Fruit fly (Drosophila melanogaster): ENCODE measurements around the gene CG9175.
A peak's percentile ranks its signal among the peaks of the same experiment; 100 is the strongest.

The CG9175 gene

dm6 chr2L:6062382-6063082 lies 36.2 kb downstream of the CG9175 start, which contains the start of the genes ND-51 and CG13994 (continued):
- TF ChIP-seq CG7786 (GFP tag; optimal IDR thresholded peaks at IDR 0.05) (peak; percentile 73), mam (GFP tag; optimal IDR thresholded peaks at IDR 0.05) (peak; percentile 93), Xrp1 (GFP tag; IDR thresholded peaks at IDR 0.05) (peak; percentile 85), CG6683 (GFP tag; optimal IDR thresholded peaks at IDR 0.05) (peak; percentile 44), Poxn (GFP tag; IDR thresholded peaks at IDR 0.05) (0 out of 2 replicates have a peak, but pooled peaks have one; percentile 54), CG6791 (GFP tag; IDR thresholded peaks at IDR 0.05; ENCODE audit: partially characterized antibody) (no peak), CG1792 (GFP tag; optimal IDR thresholded peaks at IDR 0.05) (peak; percentile 78), fd102C (GFP tag; optimal IDR thresholded peaks at IDR 0.05) (no peak), D19A (tag; optimal IDR thresholded peaks at IDR 0.05) (peak; percentile 94), zfh1 (GFP tag; IDR thresholded peaks at IDR 0.05) (peak; percentile 87), eve (GFP tag; optimal IDR thresholded peaks at IDR 0.05) (no peak), CG3407 (GFP tag; optimal IDR thresholded peaks at IDR 0.05) (peak; percentile 39), shn (GFP tag; optimal IDR thresholded peaks at IDR 0.05) (peak; percentile 76), CHES-1-like (GFP tag; optimal IDR thresholded peaks at IDR 0.05) (peak; percentile 79), CG14860 (GFP tag; IDR thresholded peaks at IDR 0.05; ENCODE audit: partially characterized antibody) (no peak), scrt (GFP tag; optimal IDR thresholded peaks at IDR 0.05) (peak; percentile 70), dpn (GFP tag; optimal IDR thresholded peaks at IDR 0.05) (peak; percentile 84 to 87), al (GFP tag; IDR thresholded peaks at IDR 0.05) (peak; percentile 66), ranshi (GFP tag; IDR thresholded peaks at IDR 0.05) (peak; percentile 87), vnd (GFP tag; IDR thresholded peaks at IDR 0.05; ENCODE audit: partially characterized antibody) (no peak), ttk (GFP tag; IDR thresholded peaks at IDR 0.05) (peak; percentile 78), Vsx1 (GFP tag; optimal IDR thresholded peaks at IDR 0.05) (no peak), CG16813 (GFP tag; IDR thresholded peaks at IDR 0.05; ENCODE audit: partially characterized antibody) (no peak), Deaf1 (tag; optimal IDR thresholded peaks at IDR 0.05) (no peak), Stat92E (GFP tag; optimal IDR thresholded peaks at IDR 0.05) (peak in 1 of 3 experiments; percentile 34), CG11456 (GFP tag; IDR thresholded peaks at IDR 0.05) (peak; percentile 86), Dbx (GFP tag; IDR thresholded peaks at IDR 0.05) (peak; percentile 87), tio (GFP tag; optimal IDR thresholded peaks at IDR 0.05) (no peak), CG4707 (GFP tag; optimal IDR thresholded peaks at IDR 0.05) (no peak), ato (GFP tag; IDR thresholded peaks at IDR 0.05; ENCODE audit: partially characterized antibody) (no peak), Ptx1 (GFP tag; IDR thresholded peaks at IDR 0.05) (peak; percentile 88), CG13775 (GFP tag; optimal IDR thresholded peaks at IDR 0.05) (peak; percentile 84), CG1233 (GFP tag; optimal IDR thresholded peaks at IDR 0.05) (peak; percentile 51), vvl (GFP tag; IDR thresholded peaks at IDR 0.05) (peak; percentile 89), lbe (GFP tag; optimal IDR thresholded peaks at IDR 0.05) (no peak), pum (GFP tag; optimal IDR thresholded peaks at IDR 0.05) (peak; percentile 90), ac (GFP tag; optimal IDR thresholded peaks at IDR 0.05) (peak; percentile 45), bbx (GFP tag; IDR thresholded peaks at IDR 0.05; ENCODE audit: partially characterized antibody) (0 out of 2 replicates have a peak, but pooled peaks have one; percentile 9), Dref (GFP tag; IDR thresholded peaks at IDR 0.05) (peak; percentile 41), tx (GFP tag; optimal IDR thresholded peaks at IDR 0.05) (peak; percentile 88), CG8478 (optimal IDR thresholded peaks at IDR 0.05) (no peak), schlank (tag; optimal IDR thresholded peaks at IDR 0.05) (peak; percentile 52), CG11504 (tag; optimal IDR thresholded peaks at IDR 0.05) (no peak), pb (GFP tag; optimal IDR thresholded peaks at IDR 0.05) (peak; percentile 73), CG15514 (GFP tag; optimal IDR thresholded peaks at IDR 0.05) (peak; percentile 84), ara (GFP tag; IDR thresholded peaks at IDR 0.05) (peak; percentile 74), yki (optimal IDR thresholded peaks at IDR 0.05) (no peak), cato (GFP tag; optimal IDR thresholded peaks at IDR 0.05; ENCODE audit: borderline replicate concordance) (peak; percentile 40), ro (GFP tag; IDR thresholded peaks at IDR 0.05) (peak; percentile 42; the same call in 1 of the 2 replicates), unpg (GFP tag; optimal IDR thresholded peaks at IDR 0.05) (peak; percentile 85)
